Worm (Caenorhabditis elegans) whole organism, L4 larva: ENCODE results near the gene T05B11.4.

Experiments
- D1046.2 ChIP-seq: fragments of 200-800 bp; sonication (Bioruptor generic); IDR thresholded peaks from 2 replicates; pipeline ENCODE4 v1.3.6; 2022; ENCODE audit warnings: missing genetic modification characterization, missing compliant biosample characterization
- F26F4.8 ChIP-seq: fragments of 200-800 bp; sonication (Bioruptor generic); conservative IDR thresholded peaks from 2 replicates; pipeline ENCODE4 v1.3.6; 2022; ENCODE audit warnings: missing genetic modification characterization, missing compliant biosample characterization
- F44E2.7 ChIP-seq: fragments of 200-800 bp; sonication (Bioruptor generic); IDR thresholded peaks from 2 replicates; pipeline ENCODE4 v2.1.2; 2022; ENCODE audit warnings: missing genetic modification characterization, missing compliant biosample characterization
- F49E8.2 ChIP-seq: sonication (generic microtip); optimal IDR thresholded peaks from 2 replicates; lab custom pipeline; 2016; ENCODE audit warnings: missing compliant biosample characterization, mild to moderate bottlenecking, missing genetic modification characterization, borderline replicate concordance
- R02D3.7 ChIP-seq: fragments of 150-350 bp; sonication (generic microtip); optimal IDR thresholded peaks from 3 replicates; lab custom pipeline; 2014; ENCODE audit warnings: missing biosample characterization, missing genetic modification characterization
- T26A8.4 ChIP-seq: fragments of 200-800 bp; sonication (Bioruptor generic); IDR thresholded peaks from 2 replicates; pipeline ENCODE4 v1.3.6; 2022; ENCODE audit warnings: missing genetic modification characterization, missing compliant biosample characterization
- Y48G9A.11 ChIP-seq: fragments of 200-800 bp; sonication (Bioruptor generic); IDR thresholded peaks from 2 replicates; pipeline ENCODE4 v1.3.6; 2022; ENCODE audit warnings: missing genetic modification reagents, missing genetic modification characterization, missing compliant biosample characterization
- Y75B8A.6 ChIP-seq: fragments of 200-800 bp; sonication (Bioruptor generic); IDR thresholded peaks from 2 replicates; pipeline ENCODE4 v1.3.6; 2022; ENCODE audit warnings: missing genetic modification reagents, missing genetic modification characterization, missing compliant biosample characterization
- ZK337.2 ChIP-seq: fragments of 200-800 bp; sonication (Bioruptor generic); IDR thresholded peaks from 2 replicates; pipeline ENCODE4 v1.3.6; 2022; ENCODE audit warnings: missing genetic modification reagents, missing genetic modification characterization, missing compliant biosample characterization
- attf-4 ChIP-seq: sonication (generic microtip); optimal IDR thresholded peaks from 3 replicates; lab custom pipeline; 2017; ENCODE audit warnings: missing biosample characterization, missing genetic modification characterization
- ceh-28 ChIP-seq: fragments of 150-350 bp; optimal IDR thresholded peaks from 2 replicates; lab custom pipeline; 2014; ENCODE audit warnings: missing biosample characterization, missing genetic modification reagents, missing genetic modification characterization
- ceh-82 ChIP-seq: sonication (generic microtip); optimal IDR thresholded peaks from 2 replicates; lab custom pipeline; 2017; ENCODE audit warnings: missing biosample characterization, missing genetic modification characterization
- ces-1 ChIP-seq: fragments of 150-350 bp; sonication (generic microtip); optimal IDR thresholded peaks from 4 replicates; lab custom pipeline; 2014; ENCODE audit warnings: missing biosample characterization, missing genetic modification reagents, missing genetic modification characterization
- ctbp-1 ChIP-seq: fragments of 200-800 bp; sonication (Bioruptor generic); IDR thresholded peaks from 2 replicates; pipeline ENCODE4 v1.3.6; 2022; ENCODE audit warnings: missing genetic modification reagents, missing genetic modification characterization, missing compliant biosample characterization
- daf-12 ChIP-seq: fragments of 150-350 bp; optimal IDR thresholded peaks from 2 replicates; lab custom pipeline; 2014; ENCODE audit warnings: missing biosample characterization, missing genetic modification reagents, missing genetic modification characterization
- daf-19 ChIP-seq: fragments of 200-800 bp; sonication (Bioruptor generic); conservative IDR thresholded peaks from 2 replicates; pipeline ENCODE4 v1.3.6; 2022; ENCODE audit warnings: missing genetic modification characterization, missing compliant biosample characterization
- daf-8 ChIP-seq: fragments of 200-800 bp; sonication (Bioruptor generic); IDR thresholded peaks from 2 replicates; pipeline ENCODE4 v1.3.6; 2022; ENCODE audit warnings: missing genetic modification characterization, missing compliant biosample characterization
- dmd-6 ChIP-seq: fragments of 200-800 bp; sonication (Bioruptor generic); IDR thresholded peaks from 2 replicates; pipeline ENCODE4 v1.3.6; 2022; ENCODE audit warnings: missing genetic modification reagents, missing genetic modification characterization, missing compliant biosample characterization
- dmd-8 ChIP-seq: fragments of 200-800 bp; sonication (Bioruptor generic); IDR thresholded peaks from 2 replicates; pipeline ENCODE4 v1.3.6; 2022; ENCODE audit warnings: missing genetic modification characterization, missing compliant biosample characterization
- duxl-1 ChIP-seq: sonication (generic microtip); optimal IDR thresholded peaks from 2 replicates; lab custom pipeline; 2016; ENCODE audit warnings: mild to moderate bottlenecking, missing genetic modification characterization, moderate library complexity, missing compliant biosample characterization; ENCODE audit not compliant: poor library complexity
- dve-1 ChIP-seq: sonication (generic microtip); optimal IDR thresholded peaks from 2 replicates; lab custom pipeline; 2017; ENCODE audit warnings: antibody characterized with exemption, mild to moderate bottlenecking, missing genetic modification characterization, missing compliant biosample characterization; ENCODE audit not compliant: insufficient read depth
- fkh-10 ChIP-seq: fragments of 150-350 bp; optimal IDR thresholded peaks from 2 replicates; lab custom pipeline; 2014; ENCODE audit warnings: missing biosample characterization, missing genetic modification reagents, missing genetic modification characterization
- hlh-11 ChIP-seq: fragments of 200-800 bp; sonication (Bioruptor generic); optimal IDR thresholded peaks from 2 replicates; lab custom pipeline; 2018; ENCODE audit warnings: mild to moderate bottlenecking, missing genetic modification characterization, missing compliant biosample characterization
- jun-1 ChIP-seq: fragments of 150-350 bp; optimal IDR thresholded peaks from 2 replicates; lab custom pipeline; 2014; ENCODE audit warnings: missing biosample characterization, missing genetic modification reagents, missing genetic modification characterization
- lim-7 ChIP-seq: fragments of 200-800 bp; sonication (Bioruptor generic); IDR thresholded peaks from 2 replicates; pipeline ENCODE4 v1.3.6; 2022; ENCODE audit warnings: missing genetic modification characterization, missing compliant biosample characterization
- lin-29 ChIP-seq: fragments of 200-800 bp; sonication (Bioruptor generic); IDR thresholded peaks from 2 replicates; pipeline ENCODE4 v1.3.6; 2022; ENCODE audit warnings: missing genetic modification reagents, missing genetic modification characterization, missing compliant biosample characterization
- lin-38 ChIP-seq: fragments of 200-800 bp; sonication (Bioruptor generic); IDR thresholded peaks from 2 replicates; pipeline ENCODE4 v1.3.6; 2022; ENCODE audit warnings: missing genetic modification reagents, missing genetic modification characterization, missing compliant biosample characterization
- lin-39 ChIP-seq: fragments of 150-350 bp; optimal IDR thresholded peaks from 2 replicates; lab custom pipeline; 2014; ENCODE audit warnings: missing biosample characterization, missing genetic modification reagents, missing genetic modification characterization
- lsy-2 ChIP-seq, 2 experiments: fragments of 150-350 bp in 1 of 2; sonication (generic microtip) in 1 of 2; optimal IDR thresholded peaks; 2 replicates each; lab custom pipeline; 2014 to 2017; ENCODE audit warnings: missing biosample characterization in 2 of 2, missing genetic modification characterization in 2 of 2
- madf-5 ChIP-seq, 2 experiments: fragments of 200-800 bp; sonication (Bioruptor generic); IDR thresholded peaks; 2 replicates each; pipeline ENCODE4 v1.3.6; 2022; ENCODE audit warnings: missing compliant biosample characterization in 2 of 2, missing genetic modification characterization in 2 of 2
- mxl-3 ChIP-seq: fragments of 200-800 bp; sonication (Bioruptor generic); optimal IDR thresholded peaks from 2 replicates; lab custom pipeline; 2018; ENCODE audit warnings: mild to moderate bottlenecking, missing genetic modification characterization, missing compliant biosample characterization
- nhr-111 ChIP-seq: fragments of 200-800 bp; sonication (Bioruptor generic); optimal IDR thresholded peaks from 2 replicates; lab custom pipeline; 2018; ENCODE audit warnings: mild to moderate bottlenecking, missing genetic modification characterization, missing compliant biosample characterization
- nhr-237 ChIP-seq: sonication (generic microtip); optimal IDR thresholded peaks from 2 replicates; lab custom pipeline; 2017; ENCODE audit warnings: missing biosample characterization, missing genetic modification characterization
- nhr-48 ChIP-seq: sonication (generic microtip); optimal IDR thresholded peaks from 2 replicates; lab custom pipeline; 2016; ENCODE audit warnings: mild to moderate bottlenecking, missing genetic modification characterization, missing compliant biosample characterization
- pqm-1 ChIP-seq: sonication (generic microtip); optimal IDR thresholded peaks from 2 replicates; lab custom pipeline; 2017; ENCODE audit warnings: missing biosample characterization, missing genetic modification characterization
- rbr-2 ChIP-seq: sonication (generic microtip); optimal IDR thresholded peaks from 2 replicates; lab custom pipeline; 2016; ENCODE audit warnings: missing genotype, missing genetic modification characterization, missing compliant biosample characterization
- skn-1 ChIP-seq: fragments of 150-350 bp; optimal IDR thresholded peaks from 2 replicates; lab custom pipeline; 2014; ENCODE audit warnings: missing biosample characterization, missing genetic modification characterization
- spr-3 ChIP-seq: fragments of 200-800 bp; sonication (Bioruptor generic); optimal IDR thresholded peaks from 2 replicates; lab custom pipeline; 2018; ENCODE audit warnings: mild to moderate bottlenecking, missing genetic modification characterization, missing compliant biosample characterization
- tag-97 ChIP-seq: fragments of 200-800 bp; sonication (Bioruptor generic); IDR thresholded peaks from 2 replicates; pipeline ENCODE4 v1.3.6; 2022; ENCODE audit warnings: missing genetic modification characterization, missing compliant biosample characterization
- tra-1 ChIP-seq: fragments of 200-800 bp; sonication (Bioruptor generic); IDR thresholded peaks from 2 replicates; pipeline ENCODE4 v1.3.6; 2022; ENCODE audit warnings: missing genetic modification reagents, missing genetic modification characterization, missing compliant biosample characterization
- unc-39 ChIP-seq: sonication (generic microtip); optimal IDR thresholded peaks from 2 replicates; lab custom pipeline; 2017; ENCODE audit warnings: missing biosample characterization, missing genetic modification characterization
- unc-62 ChIP-seq, 3 experiments: fragments of 150-350 bp in 1 of 3; sonication (generic microtip); optimal IDR thresholded peaks in 2 of 3; peaks in 1 of 3; 1 replicate in 1 of 3; 2 replicates in 2 of 3; lab custom pipeline; 2014 to 2017; ENCODE audit warnings: missing biosample characterization in 3 of 3, missing genetic modification characterization in 3 of 3, missing genetic modification reagents in 3 of 3, missing genotype in 1 of 3
- ztf-7 ChIP-seq: fragments of 150-350 bp; optimal IDR thresholded peaks from 2 replicates; lab custom pipeline; 2014; ENCODE audit warnings: missing biosample characterization, missing genetic modification characterization

Gene T05B11.4

ce11 chrV:7776029-7776628, 21.7 kb upstream of the T05B11.4 start, which contains the start of the genes rpl-39 and rps-30 (continued):
- peak; percentile 83 for TF ChIP-seq dve-1 (tag; lab: Kevin White, UChicago)
- peak; percentile 4 for TF ChIP-seq jun-1
- TF ChIP-seq tag-97 (GFP tag; lab: Robert Waterston, UW) = no peak
- TF ChIP-seq ceh-28 = no peak
- no peak for TF ChIP-seq lim-7 (GFP tag; lab: Robert Waterston, UW)
- TF ChIP-seq nhr-111 = no peak
- peak; percentile 61 for TF ChIP-seq fkh-10 (GFP tag; lab: Kevin White, UChicago)
- TF ChIP-seq T26A8.4 = no peak
- peak; percentile 11 for TF ChIP-seq pqm-1
- TF ChIP-seq dmd-6 = peak; percentile 79

ce11 chrV:7775226-7775625, 20.8 kb upstream of the T05B11.4 start:
- TF ChIP-seq F49E8.2 (peak; percentile 13), dmd-6 (no peak), spr-3 (GFP tag; lab: Kevin White, UChicago) (no peak), duxl-1 (tag; lab: Kevin White, UChicago) (peak; percentile 19), lim-7 (GFP tag; lab: Robert Waterston, UW) (no peak), ZK337.2 (no peak), lsy-2 (tag; optimal IDR thresholded peaks at IDR 0.05; lab: Kevin White, UChicago) (no peak)

- TF ChIP-seq lin-39 (tag; lab: Kevin White, UChicago) (no peak), hlh-11 (peak; percentile 37), mxl-3 (GFP tag; lab: Kevin White, UChicago) (peak; percentile 58), nhr-48 (peak; percentile 53), daf-19 (GFP tag; lab: Robert Waterston, UW) (no peak)
These were observed 19.7 kb upstream of the T05B11.4 start, which contains the start of gene grl-10 for ce11 chrV:7774143-7774595. Gene grl-10 (plus strand): TSS chrV:7774545.

ce11 chrV:7773647-7774046, 19.2 kb upstream of the T05B11.4 start:
- no peak for TF ChIP-seq ctbp-1 (GFP tag; lab: Robert Waterston, UW)
- TF ChIP-seq ceh-82 (tag; lab: Kevin White, UChicago) = no peak
- no peak for TF ChIP-seq lin-38 (GFP tag; lab: Robert Waterston, UW)
- TF ChIP-seq fkh-10 (GFP tag; lab: Kevin White, UChicago) = no peak
- no peak for TF ChIP-seq D1046.2 (GFP tag; lab: Robert Waterston, UW)
- no peak for TF ChIP-seq daf-8 (GFP tag; lab: Robert Waterston, UW)
- TF ChIP-seq pqm-1 = no peak
- no peak for TF ChIP-seq skn-1 (tag; lab: Kevin White, UChicago)
- no peak for TF ChIP-seq ceh-28
- no peak for TF ChIP-seq Y75B8A.6 (GFP tag; lab: Robert Waterston, UW)
- TF ChIP-seq R02D3.7 (tag; lab: Kevin White, UChicago) = no peak
- TF ChIP-seq F26F4.8 = no peak
- no peak for TF ChIP-seq tag-97 (GFP tag; lab: Robert Waterston, UW)
- no peak for TF ChIP-seq madf-5 (GFP tag; IDR thresholded peaks at IDR 0.05; lab: Robert Waterston, UW)
- no peak for TF ChIP-seq dmd-8 (GFP tag; lab: Robert Waterston, UW)
- TF ChIP-seq daf-19 (GFP tag; lab: Robert Waterston, UW) = no peak
- TF ChIP-seq rbr-2 (tag; lab: Kevin White, UChicago) = no peak
- TF ChIP-seq daf-12 (tag; lab: Kevin White, UChicago) = no peak
- TF ChIP-seq ztf-7 = no peak

- TF ChIP-seq F44E2.7 (GFP tag; lab: Robert Waterston, UW) = no peak
- no peak for TF ChIP-seq unc-62 (GFP tag; optimal IDR thresholded peaks at IDR 0.05 in 1 of 2; lab: Kevin White, UChicago)
- no peak for TF ChIP-seq unc-62 (tag; optimal IDR thresholded peaks at IDR 0.05; lab: Kevin White, UChicago)
- TF ChIP-seq pqm-1 = no peak
- TF ChIP-seq lin-38 (GFP tag; lab: Robert Waterston, UW) = no peak
- no peak for TF ChIP-seq duxl-1 (tag; lab: Kevin White, UChicago)
- no peak for TF ChIP-seq daf-8 (GFP tag; lab: Robert Waterston, UW)
- TF ChIP-seq attf-4 (tag; lab: Kevin White, UChicago) = no peak
- TF ChIP-seq Y48G9A.11 = no peak
- no peak for TF ChIP-seq D1046.2 (GFP tag; lab: Robert Waterston, UW)
- TF ChIP-seq nhr-111 = no peak
- no peak for TF ChIP-seq unc-39 (tag; lab: Kevin White, UChicago)
- TF ChIP-seq lin-29 (GFP tag; lab: Robert Waterston, UW) = no peak
- TF ChIP-seq ces-1 (GFP tag; lab: Kevin White, UChicago) = no peak
- no peak for TF ChIP-seq dve-1 (tag; lab: Kevin White, UChicago)
- no peak for TF ChIP-seq tra-1 (GFP tag; lab: Robert Waterston, UW)
- no peak for TF ChIP-seq ctbp-1 (GFP tag; lab: Robert Waterston, UW)
- TF ChIP-seq nhr-237 (tag; lab: Kevin White, UChicago) = no peak
These were observed 16.5 kb upstream of the T05B11.4 start, which contains the start of gene frpr-3 for ce11 chrV:7770961-7771360. Gene frpr-3 (plus strand): TSS chrV:7771261.
